Fruit fly (Drosophila melanogaster): ENCODE data around the gene Act5C.

The Act5C gene

DNA sequence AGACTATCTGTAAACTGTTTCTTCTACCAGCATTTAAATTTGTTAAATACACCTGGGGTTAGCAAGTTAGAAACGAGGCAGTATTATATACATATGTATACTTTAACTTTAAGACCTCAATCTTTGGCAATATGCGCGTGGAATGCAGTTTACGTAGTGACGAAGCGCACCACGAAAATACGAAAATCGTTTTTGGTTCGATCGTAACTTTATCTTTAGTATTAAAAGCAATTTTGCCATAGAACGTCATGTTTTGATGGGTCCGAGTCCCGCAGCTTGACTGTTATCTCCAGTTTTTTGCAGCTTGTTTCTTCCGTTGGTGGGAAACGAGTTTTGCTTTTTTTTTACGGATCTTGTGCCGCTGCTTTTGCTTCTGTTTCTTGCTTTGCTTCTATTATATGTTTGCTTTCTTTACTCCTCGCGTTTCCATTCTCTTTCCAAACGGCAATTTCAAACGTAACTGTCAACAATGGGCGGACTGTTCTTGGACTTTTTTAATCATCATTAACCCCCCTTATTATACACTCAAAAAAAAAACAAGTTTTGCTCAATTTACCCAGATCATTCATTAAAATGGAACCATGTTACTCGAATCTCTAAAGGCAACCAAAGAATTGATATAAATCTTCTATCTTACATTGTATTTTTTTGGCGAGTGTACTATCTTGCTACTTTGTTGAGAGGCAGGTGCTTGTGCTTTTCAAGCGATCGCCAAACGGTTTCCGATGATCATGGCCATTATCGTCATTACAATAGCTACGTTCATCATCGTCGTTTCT is 8.8 kb upstream of the Act5C start (continued):
- peak; percentile 3 for TF ChIP-seq gsb-n (tag; optimal IDR thresholded peaks at IDR 0.05)
- TF ChIP-seq CG31224 (GFP tag; IDR thresholded peaks at IDR 0.05), result peak; percentile 43; the same call in 1 of the 2 replicates
- TF ChIP-seq tup (GFP tag; optimal IDR thresholded peaks at IDR 0.05), result no peak
- TF ChIP-seq B-H2 (GFP tag; optimal IDR thresholded peaks at IDR 0.05), result no peak
- peak; percentile 82 for TF ChIP-seq slbo (GFP tag; IDR thresholded peaks at IDR 0.05)
- TF ChIP-seq kni (GFP tag; optimal IDR thresholded peaks at IDR 0.05), result no peak
- TF ChIP-seq stwl (tag; optimal IDR thresholded peaks at IDR 0.05), result no peak
- no peak for TF ChIP-seq en (GFP tag; optimal IDR thresholded peaks at IDR 0.05)
- TF ChIP-seq CG12942 (GFP tag; optimal IDR thresholded peaks at IDR 0.05), result peak; percentile 5
- peak; percentile 17 for TF ChIP-seq Chrac-16 (GFP tag; optimal IDR thresholded peaks at IDR 0.05)
- TF ChIP-seq CG16813 (GFP tag; IDR thresholded peaks at IDR 0.05; ENCODE audit: partially characterized antibody), result no peak
- TF ChIP-seq CG13894 (tag; optimal IDR thresholded peaks at IDR 0.05), result no peak
- TF ChIP-seq CG1602 (GFP tag; optimal IDR thresholded peaks at IDR 0.05), result no peak
- TF ChIP-seq CG8290 (GFP tag; optimal IDR thresholded peaks at IDR 0.05), result no peak
- peak in 1 of 2 experiments; percentile 48 for TF ChIP-seq CG8290 (tag; optimal IDR thresholded peaks at IDR 0.05)
- no peak for TF ChIP-seq dati (GFP tag; IDR thresholded peaks at IDR 0.05)
- peak; percentile 65 for TF ChIP-seq CG13624 (GFP tag; optimal IDR thresholded peaks at IDR 0.05)
- TF ChIP-seq CG3065 (GFP tag; optimal IDR thresholded peaks at IDR 0.05), result peak; percentile 5
- no peak for TF ChIP-seq wek (GFP tag; optimal IDR thresholded peaks at IDR 0.05)
- TF ChIP-seq HHEX (GFP tag; optimal IDR thresholded peaks at IDR 0.05), result no peak
- TF ChIP-seq HmgD (GFP tag; optimal IDR thresholded peaks at IDR 0.05), result no peak
- peak; percentile 40 for TF ChIP-seq fu2 (GFP tag; optimal IDR thresholded peaks at IDR 0.05)
- no peak for TF ChIP-seq Lpt (GFP tag; optimal IDR thresholded peaks at IDR 0.05)
- peak; percentile 76 for TF ChIP-seq CG32532 (GFP tag; IDR thresholded peaks at IDR 0.05)
- peak; percentile 38; the same call in 1 of the 2 replicates for TF ChIP-seq CG14014 (GFP tag; IDR thresholded peaks at IDR 0.05)
- peak; percentile 30; the same call in 1 of the 2 replicates for TF ChIP-seq Ada2b (GFP tag; IDR thresholded peaks at IDR 0.05)
- TF ChIP-seq otp (GFP tag; IDR thresholded peaks at IDR 0.05), result no peak
- no peak for TF ChIP-seq bowl (GFP tag; IDR thresholded peaks at IDR 0.05)
- TF ChIP-seq CG2116 (GFP tag; optimal IDR thresholded peaks at IDR 0.05), result no peak
- TF ChIP-seq salm (tag; optimal IDR thresholded peaks at IDR 0.05), result no peak
- TF ChIP-seq fd3F (GFP tag; optimal IDR thresholded peaks at IDR 0.05), result peak; percentile 8
- no peak for TF ChIP-seq Trl (optimal IDR thresholded peaks at IDR 0.05)
- no peak for TF ChIP-seq Trl (GFP tag; optimal IDR thresholded peaks at IDR 0.05)
- TF ChIP-seq CG1792 (GFP tag; optimal IDR thresholded peaks at IDR 0.05), result peak; percentile 14
- TF ChIP-seq CG7839 (tag; optimal IDR thresholded peaks at IDR 0.05), result peak; percentile 46
- TF ChIP-seq HLHmδ (GFP tag; optimal IDR thresholded peaks at IDR 0.05), result no peak
- TF ChIP-seq CG15073 (GFP tag; optimal IDR thresholded peaks at IDR 0.05), result no peak
- TF ChIP-seq mirr (GFP tag; optimal IDR thresholded peaks at IDR 0.05), result no peak
- no peak for TF ChIP-seq nerfin-2 (GFP tag; IDR thresholded peaks at IDR 0.05; ENCODE audit: partially characterized antibody)
- TF ChIP-seq CG16815 (GFP tag; optimal IDR thresholded peaks at IDR 0.05), result no peak
- peak; percentile 40 for TF ChIP-seq Camta (GFP tag; optimal IDR thresholded peaks at IDR 0.05)
- peak; percentile 44 for TF ChIP-seq CG7556 (GFP tag; optimal IDR thresholded peaks at IDR 0.05)
- TF ChIP-seq croc (GFP tag; conservative IDR thresholded peaks at IDR 0.05), result no peak
- no peak for TF ChIP-seq CG17829 (tag; optimal IDR thresholded peaks at IDR 0.05)
- no peak for TF ChIP-seq stc (GFP tag; IDR thresholded peaks at IDR 0.05)
- TF ChIP-seq Nf-YB (GFP tag; optimal IDR thresholded peaks at IDR 0.05), result no peak
- no peak for TF ChIP-seq sr (GFP tag; IDR thresholded peaks at IDR 0.05)
- TF ChIP-seq CG10462 (GFP tag; optimal IDR thresholded peaks at IDR 0.05), result no peak
- no peak for TF ChIP-seq CG12071 (GFP tag; optimal IDR thresholded peaks at IDR 0.05)
- no peak for TF ChIP-seq CG4730 (GFP tag; IDR thresholded peaks at IDR 0.05)
- TF ChIP-seq NC2β (GFP tag; optimal IDR thresholded peaks at IDR 0.05), result no peak

Measured in whole organism, embryonic.